Worm (Caenorhabditis elegans): Measurements from ENCODE around the gene nhr-133.
"Not testable (repeated sequence)": the region's sequence is repeated elsewhere in the genome, so short reads cannot be mapped to it uniquely, and the experiment has no call there.

nhr-133 gene

ce11 chrV:2211936-2212335, at the start of gene nhr-133:
Gene nhr-133 (minus strand): TSS chrV:2212118.
- TF ChIP-seq dao-5 (tag; optimal IDR thresholded peaks at IDR 0.05) (no peak), him-1 (tag; optimal IDR thresholded peaks at IDR 0.05) (no peak), W03F9.2 (tag; optimal IDR thresholded peaks at IDR 0.05) (no peak)

ce11 chrV:2260660-2261059, 48.7 kb upstream of the nhr-133 start, which contains the start of gene F41B5.12:
Gene F41B5.12 (plus strand): TSS chrV:2260960.
- TF ChIP-seq him-1 (tag; optimal IDR thresholded peaks at IDR 0.05) (no peak), W03F9.2 (tag; optimal IDR thresholded peaks at IDR 0.05) (no peak), dao-5 (tag; optimal IDR thresholded peaks at IDR 0.05) (no peak)

DNA sequence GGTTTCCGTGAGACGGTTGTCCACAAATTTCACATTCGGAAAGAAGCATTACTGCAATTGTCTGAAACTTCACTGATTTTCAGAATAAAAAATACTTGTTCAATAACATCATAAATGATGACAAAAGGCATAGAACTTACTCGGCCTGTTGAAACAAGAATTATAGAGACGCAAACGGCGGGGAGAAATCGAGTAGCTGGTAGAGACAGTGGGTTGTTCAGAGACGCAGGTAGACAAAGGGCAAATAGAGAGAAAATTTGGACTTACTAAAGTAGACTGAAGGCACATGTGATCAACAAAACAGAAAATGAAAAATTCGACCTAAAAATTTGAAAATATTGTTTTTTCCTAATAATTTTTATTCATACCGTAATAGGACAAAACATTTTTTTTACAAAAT, 47.8 kb upstream of the nhr-133 start, which contains the start of gene nhr-182:
Gene nhr-182 (minus strand): TSS at position 178 of the 400 bp plus-strand sequence.
- TF ChIP-seq W03F9.2 (tag; optimal IDR thresholded peaks at IDR 0.05) = no peak
- no peak for TF ChIP-seq him-1 (tag; optimal IDR thresholded peaks at IDR 0.05)
- no peak for TF ChIP-seq dao-5 (tag; optimal IDR thresholded peaks at IDR 0.05)

DNA sequence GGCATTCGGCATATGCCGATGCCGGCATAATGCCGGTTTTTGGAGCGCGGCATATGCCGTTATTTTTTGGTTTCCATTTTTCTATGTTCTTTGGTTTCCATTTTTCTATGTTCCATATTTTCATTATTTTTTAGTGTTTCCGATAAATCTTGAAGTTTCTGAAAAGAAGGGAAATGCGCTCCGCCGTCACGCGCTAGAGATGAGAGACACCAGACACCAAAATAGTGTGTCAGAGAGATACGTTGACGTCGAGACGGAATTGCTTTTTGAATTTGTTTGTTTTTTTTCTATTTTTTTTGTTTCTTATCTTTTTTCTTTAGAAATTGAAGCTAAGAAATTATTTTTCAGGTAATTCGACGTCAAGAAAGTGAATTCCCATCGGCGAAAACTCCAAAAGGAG, 43.3 kb upstream of the nhr-133 start, which contains the start of gene F41B5.1:
Gene F41B5.1 (plus strand): TSS at position 343 of the 400 bp plus-strand sequence.
- not testable (repeated sequence) for TF ChIP-seq dao-5, him-1, W03F9.2 (tag; optimal IDR thresholded peaks at IDR 0.05)

ce11 chrV:2254553-2255124, 42.7 kb upstream of the nhr-133 start, which contains the start of gene str-253:
Gene str-253 (minus strand): TSS chrV:2254603.
- TF ChIP-seq W03F9.2 (tag; optimal IDR thresholded peaks at IDR 0.05) (no peak), dao-5 (tag; optimal IDR thresholded peaks at IDR 0.05) (no peak), him-1 (tag; optimal IDR thresholded peaks at IDR 0.05) (no peak)

DNA sequence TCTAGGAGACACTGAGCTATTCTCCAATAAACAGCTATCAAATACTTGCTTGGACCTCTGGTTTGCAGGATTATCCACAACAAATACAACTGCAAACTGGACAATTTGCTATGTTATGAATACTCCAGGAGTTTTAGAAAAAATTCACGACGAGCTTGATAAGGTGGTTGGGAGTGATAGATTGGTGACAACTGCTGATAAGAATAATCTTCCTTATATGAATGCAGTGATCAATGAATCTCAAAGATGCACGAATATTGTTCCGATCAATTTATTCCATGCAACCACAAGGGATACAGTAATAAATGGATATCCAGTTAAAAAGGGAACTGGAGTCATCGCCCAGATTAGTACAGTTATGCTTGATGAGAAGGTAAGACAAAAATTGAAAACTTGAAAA, 39.9 kb upstream of the nhr-133 start:
- TF ChIP-seq W03F9.2 (tag; optimal IDR thresholded peaks at IDR 0.05) = no peak
- no peak for TF ChIP-seq him-1 (tag; optimal IDR thresholded peaks at IDR 0.05)
- no peak for TF ChIP-seq dao-5 (tag; optimal IDR thresholded peaks at IDR 0.05)

DNA sequence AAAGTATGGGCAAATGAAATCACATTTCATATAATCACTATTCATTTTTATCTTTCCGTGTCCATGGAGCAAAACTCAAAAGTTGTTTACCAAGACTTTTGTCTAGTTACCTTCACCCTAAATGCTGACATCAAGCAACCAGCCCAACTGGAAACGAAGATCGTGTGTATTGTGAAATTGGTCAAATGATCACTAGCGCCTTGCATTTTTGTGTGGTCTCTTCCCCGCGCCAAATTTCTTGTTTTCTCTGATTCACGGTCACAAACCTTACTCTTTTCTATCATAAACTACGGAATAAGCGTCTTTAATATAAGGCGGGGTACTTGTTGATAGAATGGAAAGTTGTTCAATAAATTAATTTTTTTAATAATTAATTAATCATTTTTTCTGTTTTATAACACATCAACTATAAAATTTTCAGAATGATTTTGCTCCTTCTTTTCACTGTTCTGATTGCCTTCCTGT, 38.2 kb upstream of the nhr-133 start, which contains the start of gene cyp-33C7:
Gene cyp-33C7 (plus strand): TSS at position 415 of the 465 bp plus-strand sequence.
- TF ChIP-seq dao-5 (tag; optimal IDR thresholded peaks at IDR 0.05) (no peak), W03F9.2 (tag; optimal IDR thresholded peaks at IDR 0.05) (no peak), him-1 (tag; optimal IDR thresholded peaks at IDR 0.05) (no peak)

DNA sequence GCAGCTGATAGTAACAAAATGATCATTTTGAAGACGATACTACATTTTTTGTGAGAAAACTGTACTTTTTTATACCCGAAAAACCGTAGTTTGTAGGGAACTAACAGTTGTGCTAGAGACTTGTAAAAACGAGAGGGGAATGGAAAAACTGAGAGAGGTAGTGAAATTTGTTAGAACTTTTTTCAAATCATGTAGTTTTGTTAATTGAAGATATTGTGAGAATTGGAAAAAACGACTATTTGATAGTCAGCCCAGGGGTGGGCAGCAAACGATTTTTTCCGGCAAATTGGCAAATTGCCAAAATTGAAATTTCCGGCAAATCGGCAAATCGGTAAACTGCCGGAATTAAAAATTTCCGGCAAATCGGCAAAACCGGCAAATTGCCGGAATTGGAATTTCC, 37.4 kb upstream of the nhr-133 start, which contains the start of gene cyp-33C6:
Gene cyp-33C6 (minus strand): TSS at position 101 of the 400 bp plus-strand sequence.
- TF ChIP-seq W03F9.2 (tag; optimal IDR thresholded peaks at IDR 0.05) (no peak), dao-5 (tag; optimal IDR thresholded peaks at IDR 0.05) (no peak), him-1 (tag; optimal IDR thresholded peaks at IDR 0.05) (no peak)

DNA sequence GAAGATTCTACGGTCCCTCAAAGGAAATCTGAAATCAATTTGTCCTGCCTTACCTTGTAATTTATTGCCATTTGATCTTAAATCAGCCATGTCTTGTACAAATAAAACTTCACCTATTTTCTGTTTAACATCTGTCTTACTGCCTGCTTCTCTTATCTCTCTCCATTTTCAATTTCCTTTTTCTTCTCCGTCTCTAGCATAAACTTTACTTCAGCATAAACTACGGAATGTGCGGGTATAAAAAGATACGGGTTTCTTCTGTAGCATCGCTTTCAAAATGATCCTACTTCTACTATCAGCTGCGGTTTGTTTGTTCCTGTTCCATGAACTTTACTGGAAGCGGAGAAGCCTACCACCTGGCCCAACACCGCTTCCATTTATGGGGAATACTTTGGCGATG, 32.8 kb upstream of the nhr-133 start, which contains the start of gene cyp-33C5:
Gene cyp-33C5 (plus strand): TSS at position 254 of the 400 bp plus-strand sequence.
- TF ChIP-seq him-1 (tag; optimal IDR thresholded peaks at IDR 0.05) (no peak), W03F9.2 (tag; optimal IDR thresholded peaks at IDR 0.05) (no peak), dao-5 (tag; optimal IDR thresholded peaks at IDR 0.05) (no peak)

- TF ChIP-seq dao-5 (tag; optimal IDR thresholded peaks at IDR 0.05) (no peak), him-1 (tag; optimal IDR thresholded peaks at IDR 0.05) (no peak), W03F9.2 (tag; optimal IDR thresholded peaks at IDR 0.05) (no peak)
Observed at ce11 chrV:2242630-2243029, 30.7 kb upstream of the nhr-133 start, which contains the start of gene cyp-33C3. Gene cyp-33C3 (plus strand): TSS chrV:2242778.

ce11 chrV:2238012-2238411, 26.1 kb upstream of the nhr-133 start:
- no peak for TF ChIP-seq W03F9.2 (tag; optimal IDR thresholded peaks at IDR 0.05)
- TF ChIP-seq him-1 (tag; optimal IDR thresholded peaks at IDR 0.05) = no peak
- TF ChIP-seq dao-5 (tag; optimal IDR thresholded peaks at IDR 0.05) = no peak

ce11 chrV:2235848-2236247, 23.9 kb upstream of the nhr-133 start, which contains the start of gene cyp-33C4:
Gene cyp-33C4 (plus strand): TSS chrV:2236140.
- TF ChIP-seq him-1 (tag; optimal IDR thresholded peaks at IDR 0.05) (no peak), W03F9.2 (tag; optimal IDR thresholded peaks at IDR 0.05) (no peak), dao-5 (tag; optimal IDR thresholded peaks at IDR 0.05) (no peak)

DNA sequence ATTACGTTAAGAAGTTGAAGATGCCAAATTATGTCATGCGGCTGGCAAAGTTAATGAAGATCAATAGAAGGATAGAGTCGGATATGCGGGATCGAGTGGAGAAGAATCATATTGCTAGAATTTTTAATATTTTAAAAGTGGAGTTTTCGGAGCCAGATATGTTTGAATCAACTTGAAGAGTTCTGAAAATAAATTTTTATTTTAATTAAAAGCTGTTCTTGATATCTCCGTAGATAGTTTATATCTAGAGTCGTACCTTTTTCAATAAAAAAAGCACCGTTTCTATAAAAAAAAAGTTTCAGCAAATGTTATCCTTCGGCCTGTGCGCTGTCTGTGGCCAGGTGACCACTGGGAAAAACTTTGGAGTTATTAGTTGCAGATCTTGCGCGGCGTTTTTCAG, 21.3 kb upstream of the nhr-133 start, which contains the start of gene nhr-96:
Gene nhr-96 (plus strand): TSS at position 301 of the 400 bp plus-strand sequence.
- TF ChIP-seq dao-5 (tag; optimal IDR thresholded peaks at IDR 0.05) (no peak), him-1 (tag; optimal IDR thresholded peaks at IDR 0.05) (no peak), W03F9.2 (tag; optimal IDR thresholded peaks at IDR 0.05) (no peak)

DNA sequence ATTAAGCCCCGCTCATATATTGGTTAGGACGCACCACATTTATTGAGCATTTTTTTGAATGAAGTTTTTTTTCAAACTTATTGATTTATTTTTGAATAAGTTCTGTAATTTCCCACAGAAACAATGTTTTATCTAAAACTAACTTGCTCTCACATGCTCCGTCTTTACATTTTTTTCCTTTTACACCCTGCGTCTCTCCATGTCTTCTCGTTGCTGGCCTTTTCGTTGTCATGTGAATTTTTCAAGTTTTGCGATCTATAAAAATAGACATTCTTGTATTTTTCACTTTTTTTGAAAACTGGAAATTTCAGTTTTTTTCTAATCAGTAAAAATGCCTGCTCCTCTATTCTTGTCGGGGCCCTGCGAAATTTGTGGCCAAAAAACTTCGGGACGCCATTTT, 19.0 kb upstream of the nhr-133 start, which contains the start of gene nhr-134:
Gene nhr-134 (plus strand): TSS at position 312 of the 400 bp plus-strand sequence.
- TF ChIP-seq dao-5 (tag; optimal IDR thresholded peaks at IDR 0.05) = no peak
- TF ChIP-seq him-1 (tag; optimal IDR thresholded peaks at IDR 0.05) = no peak

All from whole organism, L4/young adult.